Fruit fly (Drosophila melanogaster): Measurements from ENCODE around the gene Fum2.

- TF ChIP-seq sage (GFP tag; optimal IDR thresholded peaks at IDR 0.05) (no peak), psq (GFP tag; optimal IDR thresholded peaks at IDR 0.05) (peak; percentile 9), Abd-B (GFP tag; optimal IDR thresholded peaks at IDR 0.05) (no peak), CrebA (GFP tag; optimal IDR thresholded peaks at IDR 0.05; ENCODE audit: borderline replicate concordance) (no peak), woc (GFP tag; optimal IDR thresholded peaks at IDR 0.05) (no peak), Mio (GFP tag; optimal IDR thresholded peaks at IDR 0.05) (no peak), dsf (GFP tag; optimal IDR thresholded peaks at IDR 0.05; ENCODE audit: borderline replicate concordance) (no peak), usp (GFP tag; optimal IDR thresholded peaks at IDR 0.05) (no peak), OdsH (GFP tag; optimal IDR thresholded peaks at IDR 0.05) (peak; percentile 21), dl (GFP tag; optimal IDR thresholded peaks at IDR 0.05; ENCODE audit: insufficient read depth in 1 of 2, partially characterized antibody in 2 of 2) (no peak), brk (GFP tag; optimal IDR thresholded peaks at IDR 0.05) (no peak), br (GFP tag; optimal IDR thresholded peaks at IDR 0.05) (no peak)
Observed at dm6 chrX:6661880-6662279, 19.7 kb upstream of the Fum2 start.
